Worm (Caenorhabditis elegans): ENCODE measurements around the gene set-9.

- TF ChIP-seq hlh-11 (tag; optimal IDR thresholded peaks at IDR 0.05) (no peak), nhr-28 (tag; optimal IDR thresholded peaks at IDR 0.05) (no peak), fkh-10 (GFP tag; optimal IDR thresholded peaks at IDR 0.05) (no peak)
These were observed at the start of gene set-9 for ce11 chrIV:4307227-4307946.
